Fruit fly (Drosophila melanogaster) whole organism, wandering third instar larva: ENCODE data around the gene Wdr37.
A peak's percentile ranks its signal among the peaks of the same experiment; 100 is the strongest.

Source experiments
- Abd-B ChIP-seq: fragments of >200 bp; optimal IDR thresholded peaks from 2 replicates; lab custom pipeline; 2017; ENCODE audit warnings: missing biosample characterization, missing genetic modification characterization
- CG32264 ChIP-seq: fragments of 200-800 bp; sonication (Bioruptor generic); optimal IDR thresholded peaks from 2 replicates; lab custom pipeline; 2016; ENCODE audit warnings: missing biosample characterization, missing genetic modification characterization
- CG9705 ChIP-seq: fragments of 200-800 bp; sonication (Bioruptor generic); optimal IDR thresholded peaks from 2 replicates; lab custom pipeline; 2018; ENCODE audit warnings: missing biosample characterization, mild to moderate bottlenecking, missing genetic modification characterization
- CrebA ChIP-seq: fragments of 200-800 bp; sonication (Bioruptor generic); optimal IDR thresholded peaks from 2 replicates; lab custom pipeline; 2016; ENCODE audit warnings: missing biosample characterization, mild to moderate bottlenecking, missing genetic modification characterization, borderline replicate concordance
- Dfd ChIP-seq: fragments of >200 bp; optimal IDR thresholded peaks from 2 replicates; lab custom pipeline; 2017; ENCODE audit warnings: missing biosample characterization, missing genetic modification characterization
- Dif ChIP-seq: fragments of 200-275, 200-300 bp; sonication (Bioruptor generic); optimal IDR thresholded peaks from 2 replicates; lab custom pipeline; 2018; ENCODE audit warnings: missing biosample characterization, missing genetic modification characterization; ENCODE audit not compliant: partially characterized antibody
- GATAd ChIP-seq: sonication (Bioruptor generic); optimal IDR thresholded peaks from 2 replicates; lab custom pipeline; 2016; ENCODE audit warnings: missing biosample characterization, missing genetic modification characterization
- HLH106 ChIP-seq: fragments of 200-800 bp; optimal IDR thresholded peaks from 3 replicates; lab custom pipeline; 2019; ENCODE audit warnings: missing biosample characterization, mild to moderate bottlenecking, missing genetic modification characterization, moderate library complexity
- Hnf4 ChIP-seq: fragments of 200-800 bp; sonication (Bioruptor generic); optimal IDR thresholded peaks from 2 replicates; lab custom pipeline; 2016; ENCODE audit warnings: missing biosample characterization, mild to moderate bottlenecking, missing genetic modification characterization
- Hr78 ChIP-seq: fragments of >200 bp; optimal IDR thresholded peaks from 2 replicates; lab custom pipeline; 2017; ENCODE audit warnings: missing biosample characterization, missing genetic modification characterization
- Hr83 ChIP-seq: fragments of 200-300 bp; sonication (Bioruptor generic); optimal IDR thresholded peaks from 2 replicates; lab custom pipeline; 2016; ENCODE audit warnings: missing biosample characterization, mild to moderate bottlenecking, missing genetic modification characterization, moderate library complexity; ENCODE audit not compliant: poor library complexity, severe bottlenecking
- Jra ChIP-seq: sonication (Bioruptor generic); optimal IDR thresholded peaks from 2 replicates; lab custom pipeline; 2016; ENCODE audit warnings: missing biosample characterization, missing genetic modification characterization
- Mio ChIP-seq: sonication (Bioruptor generic); optimal IDR thresholded peaks from 2 replicates; lab custom pipeline; 2016; ENCODE audit warnings: missing biosample characterization, missing genetic modification characterization
- Myc ChIP-seq: fragments of >200 bp; optimal IDR thresholded peaks from 2 replicates; lab custom pipeline; 2017
- N ChIP-seq: fragments of >200 bp; optimal IDR thresholded peaks from 2 replicates; lab custom pipeline; 2018; ENCODE audit warnings: missing biosample characterization, missing external identifiers, missing genetic modification characterization
- OdsH ChIP-seq: fragments of 200-800 bp; sonication (Bioruptor generic); optimal IDR thresholded peaks from 2 replicates; lab custom pipeline; 2016; ENCODE audit warnings: missing biosample characterization, mild to moderate bottlenecking, missing genetic modification characterization
- Rel ChIP-seq, 2 experiments: fragments of 200-800 bp; sonication (Bioruptor generic) in 1 of 2; optimal IDR thresholded peaks; 2 replicates in 1 of 2; 3 replicates in 1 of 2; lab custom pipeline; 2016 to 2019; ENCODE audit warnings: mild to moderate bottlenecking in 2 of 2, missing biosample characterization in 2 of 2, missing genetic modification characterization in 2 of 2, moderate library complexity in 1 of 2
- Sp1 ChIP-seq: fragments of 200-800 bp; sonication (Bioruptor generic); optimal IDR thresholded peaks from 3 replicates; lab custom pipeline; 2019; ENCODE audit warnings: missing biosample characterization, mild to moderate bottlenecking, missing genetic modification characterization, moderate library complexity
- Vsx2 ChIP-seq: fragments of 200-300, 225-300 bp; sonication (Bioruptor generic); optimal IDR thresholded peaks from 2 replicates; lab custom pipeline; 2018; ENCODE audit warnings: missing biosample characterization, missing genetic modification characterization; ENCODE audit not compliant: partially characterized antibody
- br ChIP-seq: fragments of 200-800 bp; sonication (Bioruptor generic); optimal IDR thresholded peaks from 2 replicates; lab custom pipeline; 2016; ENCODE audit warnings: missing biosample characterization, missing genetic modification characterization
- brk ChIP-seq: fragments of 200-800 bp; sonication (Bioruptor generic); optimal IDR thresholded peaks from 2 replicates; lab custom pipeline; 2016; ENCODE audit warnings: missing biosample characterization, mild to moderate bottlenecking, missing genetic modification characterization
- dl ChIP-seq, 2 experiments: fragments of 175-275, 200-275 bp in 1 of 2; fragments of 200-275 bp in 1 of 2; sonication (Bioruptor generic); optimal IDR thresholded peaks; lab custom pipeline; 2018; ENCODE audit warnings: mild to moderate bottlenecking in 2 of 2, missing biosample characterization in 2 of 2, missing genetic modification characterization in 2 of 2, moderate library complexity in 2 of 2; ENCODE audit not compliant: partially characterized antibody in 2 of 2, insufficient read depth in 1 of 2
- dmrt93B ChIP-seq: fragments of 200-800 bp; sonication (Bioruptor generic); optimal IDR thresholded peaks from 2 replicates; lab custom pipeline; 2018; ENCODE audit warnings: missing biosample characterization, mild to moderate bottlenecking, missing genetic modification characterization
- dsf ChIP-seq: sonication (Bioruptor generic); optimal IDR thresholded peaks from 2 replicates; lab custom pipeline; 2016; ENCODE audit warnings: missing biosample characterization, missing genetic modification characterization, borderline replicate concordance
- ey ChIP-seq: fragments of 200-800 bp; sonication (Bioruptor generic); optimal IDR thresholded peaks from 2 replicates; lab custom pipeline; 2016; ENCODE audit warnings: missing biosample characterization, missing genetic modification characterization
- foxo ChIP-seq, 2 experiments: fragments of 200-800 bp; sonication (Bioruptor generic); optimal IDR thresholded peaks; 2 replicates in 1 of 2; 3 replicates in 1 of 2; lab custom pipeline; 2016 to 2017; ENCODE audit warnings: missing biosample characterization in 2 of 2, missing genetic modification characterization in 2 of 2
- fru ChIP-seq: fragments of 200-800 bp; sonication (Bioruptor generic); optimal IDR thresholded peaks from 3 replicates; lab custom pipeline; 2016; ENCODE audit warnings: missing biosample characterization, mild to moderate bottlenecking, missing genetic modification characterization
- h ChIP-seq: fragments of 200-800 bp; sonication (Bioruptor generic); optimal IDR thresholded peaks from 3 replicates; lab custom pipeline; 2016; ENCODE audit warnings: missing biosample characterization, mild to moderate bottlenecking, missing genetic modification characterization
- jim ChIP-seq: fragments of 175-275, 200-325 bp; sonication (Bioruptor generic); optimal IDR thresholded peaks from 2 replicates; lab custom pipeline; 2016; ENCODE audit warnings: missing biosample characterization, mild to moderate bottlenecking, missing genetic modification characterization
- lola ChIP-seq: fragments of >200 bp; optimal IDR thresholded peaks from 2 replicates; lab custom pipeline; 2017; ENCODE audit warnings: missing biosample characterization, missing genetic modification characterization
- pan ChIP-seq: fragments of >200 bp; optimal IDR thresholded peaks from 2 replicates; lab custom pipeline; 2017
- psq ChIP-seq: fragments of 200-800 bp; sonication (Bioruptor generic); optimal IDR thresholded peaks from 3 replicates; lab custom pipeline; 2017; ENCODE audit warnings: missing biosample characterization, mild to moderate bottlenecking, missing genetic modification characterization, moderate library complexity
- rgr ChIP-seq: fragments of 200-800 bp; sonication (Bioruptor generic); optimal IDR thresholded peaks from 3 replicates; lab custom pipeline; 2016; ENCODE audit warnings: missing biosample characterization, mild to moderate bottlenecking, missing genetic modification characterization
- sage ChIP-seq: fragments of 200-800 bp; sonication (Bioruptor generic); optimal IDR thresholded peaks from 2 replicates; lab custom pipeline; 2016; ENCODE audit warnings: missing biosample characterization, mild to moderate bottlenecking, missing genetic modification characterization
- sv ChIP-seq: fragments of 200-800 bp; sonication (Bioruptor generic); optimal IDR thresholded peaks from 3 replicates; lab custom pipeline; 2016; ENCODE audit warnings: missing biosample characterization, missing genetic modification characterization
- tai ChIP-seq: sonication (Bioruptor generic); optimal IDR thresholded peaks from 2 replicates; lab custom pipeline; 2016; ENCODE audit warnings: missing biosample characterization, missing genetic modification characterization
- usp ChIP-seq: fragments of >200 bp; optimal IDR thresholded peaks from 2 replicates; lab custom pipeline; 2017; ENCODE audit warnings: missing biosample characterization, missing genetic modification characterization
- woc ChIP-seq: sonication (Bioruptor generic); optimal IDR thresholded peaks from 2 replicates; lab custom pipeline; 2016; ENCODE audit warnings: missing biosample characterization, mild to moderate bottlenecking, missing genetic modification characterization

The Wdr37 gene

dm6 chr3R:18402549-18403429 lies at the start of gene Wdr37, which contains the start of gene koko:
TSS of gene Wdr37 (minus strand) at chr3R:18402716.
TSS of gene koko (plus strand) at chr3R:18403026.
- TF ChIP-seq fru (peak; percentile 91), N (GFP tag; lab: Kevin White, UChicago) (no peak), Hnf4 (GFP tag; lab: Kevin White, UChicago) (peak; percentile 96), sv (GFP tag; lab: Kevin White, UChicago) (peak; percentile 92), h (GFP tag; lab: Kevin White, UChicago) (peak; percentile 92), brk (peak; percentile 96), Hr83 (peak; percentile 93), woc (GFP tag; lab: Kevin White, UChicago) (peak; percentile 79), foxo (GFP tag; optimal IDR thresholded peaks at IDR 0.05; lab: Kevin White, UChicago) (peak in 1 of 2 experiments; percentile 98), Rel (GFP tag; optimal IDR thresholded peaks at IDR 0.05; lab: Kevin White, UChicago) (peak; percentile 54), Rel (tag; optimal IDR thresholded peaks at IDR 0.05; lab: Kevin White, UChicago) (peak; percentile 91), Jra (GFP tag; lab: Kevin White, UChicago) (peak; percentile 94), rgr (peak; percentile 95), CG32264 (GFP tag; lab: Kevin White, UChicago) (peak; percentile 78), lola (GFP tag; lab: Kevin White, UChicago) (no peak), pan (lab: Kevin White, UChicago) (no peak), HLH106 (tag; lab: Kevin White, UChicago) (peak; percentile 98), Myc (lab: Kevin White, UChicago) (no peak), ey (GFP tag; lab: Kevin White, UChicago) (peak; percentile 78), Vsx2 (no peak), Dfd (GFP tag; lab: Kevin White, UChicago) (peak; percentile 88), Dif (no peak), OdsH (GFP tag; lab: Kevin White, UChicago) (peak; percentile 97), Abd-B (GFP tag; lab: Kevin White, UChicago) (no peak), usp (GFP tag; lab: Kevin White, UChicago) (no peak), psq (peak; percentile 94), Sp1 (GFP tag; lab: Kevin White, UChicago) (peak; percentile 98), dmrt93B (GFP tag; lab: Kevin White, UChicago) (peak; percentile 92), dl (GFP tag; optimal IDR thresholded peaks at IDR 0.05; lab: Kevin White, UChicago; ENCODE audit: insufficient read depth in 1 of 2, partially characterized antibody in 2 of 2) (no peak), Mio (no peak), jim (GFP tag; lab: Kevin White, UChicago) (peak; percentile 21), Hr78 (GFP tag; lab: Kevin White, UChicago) (no peak), sage (GFP tag; lab: Kevin White, UChicago) (peak; percentile 79), GATAd (GFP tag; lab: Kevin White, UChicago) (peak; percentile 79), dsf (GFP tag; lab: Kevin White, UChicago) (peak; percentile 89), br (GFP tag; lab: Kevin White, UChicago) (peak; percentile 75), tai (GFP tag; lab: Kevin White, UChicago) (no peak), CrebA (no peak), CG9705 (GFP tag; lab: Kevin White, UChicago) (peak; percentile 88)
